Worm (Caenorhabditis elegans) whole organism, L3 larva: ENCODE data around the gene fbxa-111.

Source experiments
- R02D3.7 ChIP-seq: fragments of 150-350 bp; optimal IDR thresholded peaks from 2 replicates; lab custom pipeline; 2014; ENCODE audit warnings: missing biosample characterization, missing genetic modification characterization
- ceh-82 ChIP-seq: fragments of 150-350 bp; optimal IDR thresholded peaks from 2 replicates; lab custom pipeline; 2014; ENCODE audit warnings: missing biosample characterization, missing genetic modification characterization
- fos-1 ChIP-seq: fragments of 150-350 bp; optimal IDR thresholded peaks from 2 replicates; lab custom pipeline; 2014; ENCODE audit warnings: missing biosample characterization, missing genetic modification characterization
- jun-1 ChIP-seq: fragments of 150-350 bp; optimal IDR thresholded peaks from 2 replicates; lab custom pipeline; 2014; ENCODE audit warnings: missing biosample characterization, missing genetic modification reagents, missing genetic modification characterization
- nfya-1 ChIP-seq: sonication (generic microtip); optimal IDR thresholded peaks from 2 replicates; lab custom pipeline; 2017; ENCODE audit warnings: missing genetic modification characterization, mild to moderate bottlenecking, missing compliant biosample characterization, antibody characterized with exemption, moderate library complexity; ENCODE audit not compliant: insufficient read depth
- nhr-11 ChIP-seq: fragments of 150-350 bp; optimal IDR thresholded peaks from 2 replicates; lab custom pipeline; 2014; ENCODE audit warnings: missing biosample characterization, missing genetic modification characterization
- nhr-23 ChIP-seq: fragments of 150-350 bp; optimal IDR thresholded peaks from 2 replicates; lab custom pipeline; 2014; ENCODE audit warnings: missing biosample characterization, missing genetic modification reagents, missing genetic modification characterization
- pha-4 ChIP-seq: fragments of 150-350 bp; optimal IDR thresholded peaks from 2 replicates; lab custom pipeline; 2014; ENCODE audit warnings: missing biosample characterization, missing genetic modification reagents, missing genetic modification characterization
- zag-1 ChIP-seq: fragments of 150-350 bp; optimal IDR thresholded peaks from 2 replicates; lab custom pipeline; 2014; ENCODE audit warnings: missing biosample characterization, missing genetic modification characterization

- TF ChIP-seq ceh-82 (no peak), jun-1 (tag; lab: Kevin White, UChicago) (no peak), nhr-23 (tag; lab: Kevin White, UChicago) (no peak), pha-4 (tag; lab: Kevin White, UChicago) (no peak), R02D3.7 (tag; lab: Kevin White, UChicago) (no peak), nhr-11 (tag; lab: Kevin White, UChicago) (no peak), nfya-1 (tag; lab: Kevin White, UChicago) (no peak), fos-1 (tag; lab: Kevin White, UChicago) (no peak), zag-1 (tag; lab: Kevin White, UChicago) (no peak)
Observed at ce11 chrV:16954766-16955165, 5.3 kb upstream of the fbxa-111 start, which contains the start of gene srh-206.
